Worm (Caenorhabditis elegans) whole organism, early embryonic: ENCODE measurements around the gene sre-55.

Source experiments
- F13C5.2 ChIP-seq: sonication (generic microtip); optimal IDR thresholded peaks from 2 replicates; lab custom pipeline; 2017; ENCODE audit warnings: mild to moderate bottlenecking, missing genetic modification characterization, inconsistent platforms, missing compliant biosample characterization
- aly-1 ChIP-seq: sonication (generic microtip); optimal IDR thresholded peaks from 2 replicates; lab custom pipeline; 2016; ENCODE audit warnings: missing genetic modification characterization, missing compliant biosample characterization
- ama-1 ChIP-seq: fragments of 150-350 bp; optimal IDR thresholded peaks from 2 replicates; lab custom pipeline; 2014
- ceh-13 ChIP-seq: fragments of 200-800 bp; sonication (Bioruptor generic); optimal IDR thresholded peaks from 2 replicates; lab custom pipeline; 2018; ENCODE audit warnings: mild to moderate bottlenecking, missing genetic modification characterization, missing compliant biosample characterization
- ets-7 ChIP-seq: sonication (generic microtip); optimal IDR thresholded peaks from 2 replicates; lab custom pipeline; 2016; ENCODE audit warnings: missing genotype, missing genetic modification characterization, missing compliant biosample characterization
- flt-1 ChIP-seq: fragments of 200-800 bp; sonication (Bioruptor generic); IDR thresholded peaks from 2 replicates; pipeline ENCODE4 v1.3.6; 2022; ENCODE audit warnings: missing genetic modification characterization, missing compliant biosample characterization
- hmbx-1 ChIP-seq: sonication (generic microtip); optimal IDR thresholded peaks from 2 replicates; lab custom pipeline; 2016; ENCODE audit warnings: mild to moderate bottlenecking, missing genetic modification characterization, missing compliant biosample characterization
- hmg-4 ChIP-seq: fragments of 200-800 bp; sonication (Bioruptor generic); optimal IDR thresholded peaks from 2 replicates; lab custom pipeline; 2018; ENCODE audit warnings: mild to moderate bottlenecking, missing genetic modification characterization, missing compliant biosample characterization
- hnd-1 ChIP-seq: sonication (generic microtip); optimal IDR thresholded peaks from 2 replicates; lab custom pipeline; 2016; ENCODE audit warnings: missing genetic modification characterization, missing compliant biosample characterization
- scrt-1 ChIP-seq: fragments of 200-800 bp; sonication (Bioruptor generic); IDR thresholded peaks from 2 replicates; pipeline ENCODE4 v1.3.6; 2022; ENCODE audit warnings: missing genetic modification characterization, missing compliant biosample characterization
- tbx-11 ChIP-seq: fragments of 200-800 bp; sonication (Bioruptor generic); IDR thresholded peaks from 2 replicates; pipeline ENCODE4 v1.3.6; 2022; ENCODE audit warnings: missing genetic modification characterization, missing compliant biosample characterization

ce11 chrII:12342928-12343327 lies 13.8 kb downstream of the sre-55 start:
- TF ChIP-seq hmg-4 (GFP tag; lab: Kevin White, UChicago) (no peak), scrt-1 (GFP tag; lab: Robert Waterston, UW) (no peak), flt-1 (no peak), ama-1 (lab: Kevin White, UChicago) (no peak), F13C5.2 (no peak), hmbx-1 (tag; lab: Kevin White, UChicago) (no peak), ceh-13 (no peak), ets-7 (tag; lab: Kevin White, UChicago) (no peak), tbx-11 (GFP tag; lab: Robert Waterston, UW) (no peak), aly-1 (no peak), hnd-1 (tag; lab: Kevin White, UChicago) (no peak)
